Fruit fly (Drosophila melanogaster): ENCODE data around the gene Os-C.

- TF ChIP-seq CG8478 (optimal IDR thresholded peaks at IDR 0.05) (no peak), CTCF (optimal IDR thresholded peaks at IDR 0.05) (no peak)
Observed at dm6 chr3R:7957008-7957407, 21.8 kb upstream of the Os-C start.
